Worm (Caenorhabditis elegans) whole organism, L2 larva: ENCODE results near the gene egl-45.

Experiments used
- F13H6.1 ChIP-seq: sonication (generic microtip); optimal IDR thresholded peaks from 2 replicates; lab custom pipeline; 2016; ENCODE audit warnings: missing genetic modification characterization, missing compliant biosample characterization
- R02D3.7 ChIP-seq: fragments of 150-350 bp; optimal IDR thresholded peaks from 2 replicates; lab custom pipeline; 2014; ENCODE audit warnings: missing biosample characterization, missing genetic modification characterization
- alr-1 ChIP-seq: fragments of 150-350 bp; optimal IDR thresholded peaks from 2 replicates; lab custom pipeline; 2014; ENCODE audit warnings: missing biosample characterization, missing genetic modification characterization
- aly-2 ChIP-seq: fragments of 150-350 bp; optimal IDR thresholded peaks from 2 replicates; lab custom pipeline; 2014; ENCODE audit warnings: missing biosample characterization, missing genetic modification characterization
- blmp-1 ChIP-seq: sonication (generic microtip); optimal IDR thresholded peaks from 2 replicates; lab custom pipeline; 2017; ENCODE audit warnings: missing genetic modification characterization, mild to moderate bottlenecking, missing compliant biosample characterization, antibody characterized with exemption, moderate library complexity; ENCODE audit not compliant: insufficient read depth
- ceh-16 ChIP-seq: fragments of 150-350 bp; optimal IDR thresholded peaks from 2 replicates; lab custom pipeline; 2014; ENCODE audit warnings: missing biosample characterization, missing genetic modification characterization
- ceh-82 ChIP-seq: fragments of 150-350 bp; optimal IDR thresholded peaks from 2 replicates; lab custom pipeline; 2014; ENCODE audit warnings: missing biosample characterization, missing genetic modification characterization
- crh-2 ChIP-seq: sonication (generic microtip); optimal IDR thresholded peaks from 2 replicates; lab custom pipeline; 2017; ENCODE audit warnings: missing biosample characterization, missing genetic modification characterization
- dmd-4 ChIP-seq: sonication (generic microtip); optimal IDR thresholded peaks from 2 replicates; lab custom pipeline; 2017; ENCODE audit warnings: missing biosample characterization, missing genetic modification characterization
- egl-27 ChIP-seq: sonication (generic microtip); optimal IDR thresholded peaks from 3 replicates; lab custom pipeline; 2017; ENCODE audit warnings: missing biosample characterization, missing genetic modification reagents, missing genetic modification characterization
- elt-1 ChIP-seq: fragments of 150-350 bp; optimal IDR thresholded peaks from 2 replicates; lab custom pipeline; 2014; ENCODE audit warnings: missing biosample characterization, missing genetic modification characterization
- gmeb-1 ChIP-seq: fragments of 150-350 bp; optimal IDR thresholded peaks from 2 replicates; lab custom pipeline; 2014; ENCODE audit warnings: missing biosample characterization, missing genetic modification characterization
- lin-11 ChIP-seq: fragments of 150-350 bp; sonication (generic microtip); optimal IDR thresholded peaks from 2 replicates; lab custom pipeline; 2014; ENCODE audit warnings: missing biosample characterization, missing genetic modification characterization, inconsistent platforms, mixed read lengths
- lin-13 ChIP-seq: fragments of 150-350 bp; optimal IDR thresholded peaks from 2 replicates; lab custom pipeline; 2014; ENCODE audit warnings: missing biosample characterization, missing genetic modification reagents, missing genetic modification characterization
- lsy-2 ChIP-seq, 2 experiments: fragments of 150-350 bp in 1 of 2; sonication (generic microtip) in 1 of 2; optimal IDR thresholded peaks; 2 replicates each; lab custom pipeline; 2014 to 2017; ENCODE audit warnings: missing biosample characterization in 2 of 2, missing genetic modification characterization in 2 of 2
- mab-5 ChIP-seq: fragments of 150-350 bp; optimal IDR thresholded peaks from 2 replicates; lab custom pipeline; 2014; ENCODE audit warnings: missing biosample characterization, missing genetic modification characterization
- mbf-1 ChIP-seq: sonication (generic microtip); optimal IDR thresholded peaks from 2 replicates; lab custom pipeline; 2017; ENCODE audit warnings: missing biosample characterization, missing genetic modification characterization
- nhr-11 ChIP-seq: fragments of 150-350 bp; optimal IDR thresholded peaks from 2 replicates; lab custom pipeline; 2014; ENCODE audit warnings: missing biosample characterization, missing genetic modification characterization
- nhr-12 ChIP-seq: fragments of 150-350 bp; optimal IDR thresholded peaks from 2 replicates; lab custom pipeline; 2014; ENCODE audit warnings: missing biosample characterization, missing genetic modification characterization
- nhr-129 ChIP-seq: fragments of 150-350 bp; optimal IDR thresholded peaks from 2 replicates; lab custom pipeline; 2014; ENCODE audit warnings: missing biosample characterization, missing genetic modification characterization
- nhr-21 ChIP-seq: fragments of 150-350 bp; optimal IDR thresholded peaks from 2 replicates; lab custom pipeline; 2014; ENCODE audit warnings: missing biosample characterization, missing genetic modification characterization
- nhr-23 ChIP-seq: fragments of 150-350 bp; optimal IDR thresholded peaks from 2 replicates; lab custom pipeline; 2014; ENCODE audit warnings: missing biosample characterization, missing genetic modification reagents, missing genetic modification characterization
- nhr-237 ChIP-seq: fragments of 150-350 bp; optimal IDR thresholded peaks from 2 replicates; lab custom pipeline; 2014; ENCODE audit warnings: missing biosample characterization, missing genetic modification characterization
- nhr-6 ChIP-seq: fragments of 150-350 bp; optimal IDR thresholded peaks from 2 replicates; lab custom pipeline; 2014; ENCODE audit warnings: missing biosample characterization, missing genetic modification characterization
- nhr-77 ChIP-seq: fragments of 150-350 bp; optimal IDR thresholded peaks from 2 replicates; lab custom pipeline; 2014; ENCODE audit warnings: missing biosample characterization, missing genetic modification characterization
- peb-1 ChIP-seq: fragments of 150-350 bp; optimal IDR thresholded peaks from 2 replicates; lab custom pipeline; 2014; ENCODE audit warnings: missing biosample characterization, missing genetic modification characterization
- sem-4 ChIP-seq: fragments of 150-350 bp; optimal IDR thresholded peaks from 2 replicates; lab custom pipeline; 2014; ENCODE audit warnings: missing biosample characterization, missing genetic modification reagents, missing genetic modification characterization
- skn-1 ChIP-seq: sonication (generic microtip); optimal IDR thresholded peaks from 2 replicates; lab custom pipeline; 2017; ENCODE audit warnings: missing biosample characterization, missing genetic modification characterization
- sma-3 ChIP-seq: sonication (generic microtip); optimal IDR thresholded peaks from 2 replicates; lab custom pipeline; 2016; ENCODE audit warnings: missing genetic modification reagents, missing genetic modification characterization, missing compliant biosample characterization
- snpc-4 ChIP-seq: fragments of 150-350 bp; optimal IDR thresholded peaks from 2 replicates; lab custom pipeline; 2014; ENCODE audit warnings: missing biosample characterization, missing genetic modification characterization
- unc-55 ChIP-seq: fragments of 150-350 bp; sonication (generic microtip); optimal IDR thresholded peaks from 3 replicates; lab custom pipeline; 2014; ENCODE audit warnings: missing biosample characterization, missing genetic modification reagents, missing genetic modification characterization
- zag-1 ChIP-seq: fragments of 150-350 bp; optimal IDR thresholded peaks from 2 replicates; lab custom pipeline; 2014; ENCODE audit warnings: missing biosample characterization, missing genetic modification characterization
- ztf-1 ChIP-seq: fragments of 200-800 bp; sonication (Bioruptor generic); conservative IDR thresholded peaks from 2 replicates; pipeline ENCODE4 v1.3.6; 2022; ENCODE audit warnings: missing genetic modification characterization, missing compliant biosample characterization
- ztf-11 ChIP-seq: sonication (generic microtip); optimal IDR thresholded peaks from 2 replicates; lab custom pipeline; 2017; ENCODE audit warnings: missing biosample characterization, missing genetic modification characterization
- ztf-4 ChIP-seq: fragments of 150-350 bp; optimal IDR thresholded peaks from 2 replicates; lab custom pipeline; 2014; ENCODE audit warnings: missing biosample characterization, missing genetic modification characterization

egl-45 gene

ce11 chrIII:7823285-7823684, 5.1 kb downstream of the egl-45 start:
- TF ChIP-seq lsy-2 (tag; optimal IDR thresholded peaks at IDR 0.05; lab: Kevin White, UChicago) (peak in 1 of 2 experiments; percentile 5), nhr-77 (tag; lab: Kevin White, UChicago) (no peak)
- TF ChIP-seq, all 48 proteins: peak for 1

- TF ChIP-seq snpc-4 (tag; lab: Kevin White, UChicago) (no peak), ceh-16 (tag; lab: Kevin White, UChicago) (no peak), nhr-12 (no peak), unc-55 (GFP tag; lab: Kevin White, UChicago) (peak; percentile 43), lin-13 (GFP tag; lab: Kevin White, UChicago) (no peak), lsy-2 (tag; optimal IDR thresholded peaks at IDR 0.05; lab: Kevin White, UChicago) (peak in 1 of 2 experiments; percentile 57), elt-1 (tag; lab: Kevin White, UChicago) (no peak), aly-2 (tag; lab: Kevin White, UChicago) (no peak), nhr-129 (tag; lab: Kevin White, UChicago) (peak; percentile 41), nhr-11 (tag; lab: Kevin White, UChicago) (no peak), egl-27 (tag; lab: Kevin White, UChicago) (no peak), sma-3 (no peak)
Measured at ce11 chrIII:7819866-7820265, 8.6 kb downstream of the egl-45 start.

ce11 chrIII:7818965-7819364, 9.5 kb downstream of the egl-45 start:
- no peak for TF ChIP-seq lin-13 (GFP tag; lab: Kevin White, UChicago)
- TF ChIP-seq aly-2 (tag; lab: Kevin White, UChicago): no peak
- TF ChIP-seq ceh-16 (tag; lab: Kevin White, UChicago): no peak
- TF ChIP-seq nhr-23 (tag; lab: Kevin White, UChicago): no peak
- TF ChIP-seq gmeb-1 (tag; lab: Kevin White, UChicago): no peak
- TF ChIP-seq nhr-77 (tag; lab: Kevin White, UChicago): no peak
- TF ChIP-seq ztf-1 (GFP tag; lab: Robert Waterston, UW): no peak
- no peak for TF ChIP-seq nhr-21
- no peak for TF ChIP-seq sem-4 (tag; lab: Kevin White, UChicago)
- TF ChIP-seq sma-3: no peak
- no peak for TF ChIP-seq ceh-82 (tag; lab: Kevin White, UChicago)
- TF ChIP-seq skn-1 (tag; lab: Kevin White, UChicago): no peak
- no peak for TF ChIP-seq zag-1
- no peak for TF ChIP-seq ztf-4 (tag; lab: Kevin White, UChicago)
- no peak for TF ChIP-seq nhr-237 (tag; lab: Kevin White, UChicago)

ce11 chrIII:7816463-7816862, 12.0 kb downstream of the egl-45 start:
- TF ChIP-seq sem-4 (tag; lab: Kevin White, UChicago) (peak; percentile 100), lin-13 (GFP tag; lab: Kevin White, UChicago) (no peak), mbf-1 (tag; lab: Kevin White, UChicago) (no peak), nhr-237 (tag; lab: Kevin White, UChicago) (no peak), ceh-16 (tag; lab: Kevin White, UChicago) (no peak)

ce11 chrIII:7815571-7816348, 12.7 kb downstream of the egl-45 start:
- TF ChIP-seq nhr-12 (no peak), sem-4 (tag; lab: Kevin White, UChicago) (peak; percentile 100)

DNA sequence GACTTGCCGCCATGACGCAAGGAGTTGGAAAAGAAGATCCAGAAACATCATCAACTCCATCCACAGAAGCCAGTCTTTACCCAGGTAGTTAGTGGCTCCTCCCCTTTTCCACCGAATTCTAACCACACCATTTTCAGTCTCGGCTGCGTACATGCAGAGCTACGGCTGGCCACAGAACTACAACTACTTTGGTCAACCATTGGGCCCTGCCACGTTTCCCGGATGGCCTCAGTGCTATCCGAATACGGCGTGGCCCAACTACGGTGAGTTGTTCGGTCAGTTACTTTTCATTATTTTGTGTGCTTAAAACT, 13.4 kb downstream of the egl-45 start:
- TF ChIP-seq dmd-4 (tag; lab: Kevin White, UChicago): no peak
- no peak for TF ChIP-seq nhr-6
- no peak for TF ChIP-seq R02D3.7 (tag; lab: Kevin White, UChicago)
- no peak for TF ChIP-seq gmeb-1 (tag; lab: Kevin White, UChicago)
- TF ChIP-seq ztf-11 (tag; lab: Kevin White, UChicago): no peak
- TF ChIP-seq blmp-1 (tag; lab: Kevin White, UChicago): no peak
- no peak for TF ChIP-seq nhr-77 (tag; lab: Kevin White, UChicago)
- no peak for TF ChIP-seq aly-2 (tag; lab: Kevin White, UChicago)
- TF ChIP-seq mab-5: no peak
- no peak for TF ChIP-seq nhr-21
- no peak for TF ChIP-seq crh-2 (tag; lab: Kevin White, UChicago)
- TF ChIP-seq lin-13 (GFP tag; lab: Kevin White, UChicago): no peak
- TF ChIP-seq elt-1 (tag; lab: Kevin White, UChicago): no peak
- TF ChIP-seq skn-1 (tag; lab: Kevin White, UChicago): no peak
- TF ChIP-seq ztf-1 (GFP tag; lab: Robert Waterston, UW): no peak
- TF ChIP-seq alr-1 (tag; lab: Kevin White, UChicago): no peak
- TF ChIP-seq peb-1 (tag; lab: Kevin White, UChicago): no peak
- TF ChIP-seq lin-11 (tag; lab: Kevin White, UChicago): no peak
- no peak for TF ChIP-seq F13H6.1 (tag; lab: Kevin White, UChicago)
- TF ChIP-seq nhr-129 (tag; lab: Kevin White, UChicago): no peak
